Fruit fly (Drosophila melanogaster) S2 (cell line): Measurements from ENCODE around the gene CG34043.

Experiments
- CG8478 ChIP-seq: fragments of >200 bp; optimal IDR thresholded peaks from 2 replicates; lab custom pipeline; 2018
- CTCF ChIP-seq, 2 experiments: fragments of >200 bp; optimal IDR thresholded peaks; 2 replicates each; lab custom pipeline; 2018

DNA sequence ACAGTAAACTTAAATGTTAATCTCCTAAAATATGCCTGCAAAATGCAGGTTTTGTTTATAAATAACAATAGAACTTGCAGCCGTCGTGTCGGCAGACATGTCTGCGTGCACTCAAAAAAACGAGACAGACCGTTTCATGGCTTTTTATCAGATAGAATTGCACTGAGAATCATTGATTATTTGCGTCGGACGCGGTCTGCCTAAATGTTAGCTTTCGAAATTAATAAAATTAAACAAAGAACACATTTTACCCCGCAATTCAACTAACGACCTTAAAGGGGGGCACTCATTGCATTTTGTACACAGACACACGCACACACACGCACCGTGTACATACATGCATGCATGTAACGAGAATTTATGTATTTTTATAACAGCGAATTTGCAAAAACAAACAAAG, 3.8 kb downstream of the CG34043 start:
- TF ChIP-seq CG8478 (lab: Kevin White, UChicago) = no peak
- no peak for TF ChIP-seq CTCF (optimal IDR thresholded peaks at IDR 0.05; lab: Kevin White, UChicago)
